Fruit fly (Drosophila melanogaster) whole organism: ENCODE measurements around the gene CG11658.

ENCODE experiments used
- CG8478 ChIP-seq: fragments of >200 bp; optimal IDR thresholded peaks from 2 replicates; lab custom pipeline; 2018; ENCODE audit warnings: inconsistent platforms
- Dll ChIP-seq: fragments of >200 bp; optimal IDR thresholded peaks from 2 replicates; lab custom pipeline; 2017
- pan ChIP-seq: fragments of >200 bp; optimal IDR thresholded peaks from 2 replicates; lab custom pipeline; 2017
- psq ChIP-seq: fragments of >200 bp; optimal IDR thresholded peaks from 2 replicates; lab custom pipeline; 2017
- usp ChIP-seq: fragments of >200 bp; optimal IDR thresholded peaks from 2 replicates; lab custom pipeline; 2017; ENCODE audit warnings: missing biosample characterization, missing genetic modification characterization, mixed read lengths

- no peak for TF ChIP-seq CG8478 (lab: Kevin White, UChicago)
- no peak for TF ChIP-seq psq (lab: Kevin White, UChicago)
- TF ChIP-seq Dll (lab: Kevin White, UChicago), result no peak
- TF ChIP-seq pan (lab: Kevin White, UChicago), result no peak
- no peak for TF ChIP-seq usp
Observed at dm6 chr3L:11751005-11751404, 42.7 kb upstream of the CG11658 start, which contains the start of gene Gr68a.
